Worm (Caenorhabditis elegans) whole organism, young adult: ENCODE measurements around the gene F25H9.7.

Source experiments
- B0336.3 ChIP-seq: fragments of 200-800 bp; sonication (Bioruptor generic); IDR thresholded peaks from 2 replicates; pipeline ENCODE4 v1.3.6; 2022; ENCODE audit warnings: missing genetic modification characterization, missing compliant biosample characterization
- F57A8.1 ChIP-seq: fragments of 200-800 bp; sonication (Bioruptor generic); optimal IDR thresholded peaks from 2 replicates; lab custom pipeline; 2018; ENCODE audit warnings: mild to moderate bottlenecking, missing genetic modification characterization, moderate library complexity, missing compliant biosample characterization
- Y95B8A.8 ChIP-seq: fragments of 200-800 bp; sonication (Bioruptor generic); IDR thresholded peaks from 2 replicates; pipeline ENCODE4 v1.3.6; 2022; ENCODE audit warnings: missing genetic modification reagents, missing genetic modification characterization, missing compliant biosample characterization
- ama-1 ChIP-seq, 3 experiments: fragments of 150-350 bp in 1 of 3; sonication (generic microtip) in 2 of 3; optimal IDR thresholded peaks; 2 replicates each; lab custom pipeline; 2014 to 2018; ENCODE audit warnings: missing biosample characterization in 2 of 3, missing genetic modification characterization in 2 of 3, missing genetic modification reagents in 2 of 3
- attf-3 ChIP-seq: fragments of 200-800 bp; sonication (Bioruptor generic); conservative IDR thresholded peaks from 2 replicates; pipeline ENCODE4 v1.3.6; 2022; ENCODE audit warnings: missing genetic modification reagents, missing genetic modification characterization, missing compliant biosample characterization
- die-1 ChIP-seq: sonication (generic microtip); optimal IDR thresholded peaks from 2 replicates; lab custom pipeline; 2016; ENCODE audit warnings: missing genotype, mild to moderate bottlenecking, missing genetic modification characterization, missing compliant biosample characterization
- egl-18 ChIP-seq: fragments of 200-800 bp; sonication (Bioruptor generic); IDR thresholded peaks from 2 replicates; pipeline ENCODE4 v1.3.6; 2022; ENCODE audit warnings: missing genetic modification reagents, missing genetic modification characterization, missing compliant biosample characterization
- lag-1 ChIP-seq: fragments of 200-800 bp; sonication (Bioruptor generic); IDR thresholded peaks from 2 replicates; pipeline ENCODE4 v1.3.6; 2022; ENCODE audit warnings: missing genetic modification reagents, missing genetic modification characterization, missing compliant biosample characterization
- snpc-4 ChIP-seq, 5 experiments: fragments of 150-350 bp in 1 of 5; sonication (generic microtip) in 4 of 5; optimal IDR thresholded peaks; 2 replicates each; lab custom pipeline; 2014 to 2018; ENCODE audit warnings: missing genetic modification characterization in 5 of 5, missing biosample characterization in 3 of 5, antibody characterized with exemption in 2 of 5, mild to moderate bottlenecking in 2 of 5, missing compliant biosample characterization in 2 of 5, missing genotype in 2 of 5, moderate library complexity in 2 of 5, missing genetic modification reagents in 1 of 5
- zfh-2 ChIP-seq: fragments of 200-800 bp; sonication (Bioruptor generic); conservative IDR thresholded peaks from 2 replicates; pipeline ENCODE4 v1.3.6; 2022; ENCODE audit warnings: missing genetic modification reagents, missing genetic modification characterization, missing compliant biosample characterization
- ztf-18 ChIP-seq: sonication (generic microtip); optimal IDR thresholded peaks from 2 replicates; lab custom pipeline; 2016; ENCODE audit warnings: missing genotype, mild to moderate bottlenecking, missing genetic modification characterization, missing compliant biosample characterization

DNA sequence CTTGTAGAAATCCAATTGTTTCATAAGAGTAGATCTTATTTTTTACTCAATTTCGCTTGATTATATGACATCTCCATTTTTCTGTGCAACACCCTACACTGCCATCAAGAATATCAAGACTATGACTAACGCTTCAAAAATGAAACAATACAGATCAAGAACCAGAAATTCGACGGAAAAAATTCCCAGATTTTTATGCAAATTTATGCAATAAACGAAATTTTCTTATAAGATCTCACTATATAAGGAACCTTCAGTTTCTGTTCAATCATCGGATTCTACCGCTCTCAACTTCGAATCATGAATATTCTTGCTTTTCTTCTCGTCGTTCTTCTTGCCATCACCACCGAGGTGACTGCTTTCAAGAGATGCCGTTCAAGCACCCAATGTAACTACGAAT is 38.1 kb downstream of the F25H9.7 start, which contains the start of gene R11G10.4:
- TF ChIP-seq zfh-2 (GFP tag; lab: Robert Waterston, UW) (no peak), attf-3 (GFP tag; lab: Robert Waterston, UW) (no peak), F57A8.1 (GFP tag; lab: Kevin White, UChicago) (no peak), egl-18 (no peak), Y95B8A.8 (GFP tag; lab: Robert Waterston, UW) (no peak), ama-1 (optimal IDR thresholded peaks at IDR 0.05; lab: Kevin White, UChicago) (no peak), ama-1 (GFP tag; optimal IDR thresholded peaks at IDR 0.05; lab: Kevin White, UChicago) (no peak), lag-1 (no peak), ztf-18 (tag; lab: Kevin White, UChicago) (no peak), snpc-4 (GFP tag; optimal IDR thresholded peaks at IDR 0.05; lab: Kevin White, UChicago) (no peak), snpc-4 (tag; optimal IDR thresholded peaks at IDR 0.05; lab: Kevin White, UChicago) (no peak), die-1 (tag; lab: Kevin White, UChicago) (no peak), B0336.3 (GFP tag; lab: Robert Waterston, UW) (no peak)
